Worm (Caenorhabditis elegans) whole organism, L4 larva: Measurements from ENCODE around the gene F26D2.16.

Source experiments
- F44E2.7 ChIP-seq: fragments of 200-800 bp; sonication (Bioruptor generic); IDR thresholded peaks from 2 replicates; pipeline ENCODE4 v2.1.2; 2022; ENCODE audit warnings: missing genetic modification characterization, missing compliant biosample characterization
- R02D3.7 ChIP-seq: fragments of 150-350 bp; sonication (generic microtip); optimal IDR thresholded peaks from 3 replicates; lab custom pipeline; 2014; ENCODE audit warnings: missing biosample characterization, missing genetic modification characterization
- T20F7.1 ChIP-seq: fragments of 200-800 bp; sonication (Bioruptor generic); optimal IDR thresholded peaks from 2 replicates; lab custom pipeline; 2018; ENCODE audit warnings: mild to moderate bottlenecking, missing genetic modification characterization, missing compliant biosample characterization
- aha-1 ChIP-seq: fragments of 150-350 bp; peaks from one replicate; lab custom pipeline; 2014; ENCODE audit warnings: missing biosample characterization, missing genetic modification characterization
- aly-2 ChIP-seq: sonication (generic microtip); optimal IDR thresholded peaks from 2 replicates; lab custom pipeline; 2018; ENCODE audit warnings: missing biosample characterization, missing genetic modification characterization
- ama-1 ChIP-seq: fragments of 150-350 bp; optimal IDR thresholded peaks from 2 replicates; lab custom pipeline; 2014; ENCODE audit warnings: inconsistent platforms, mixed read lengths
- ceh-20 ChIP-seq: fragments of 200-800 bp; sonication (Bioruptor generic); IDR thresholded peaks from 2 replicates; pipeline ENCODE4 v1.3.6; 2022; ENCODE audit warnings: missing genetic modification reagents, missing genetic modification characterization, missing compliant biosample characterization
- ceh-28 ChIP-seq: fragments of 150-350 bp; optimal IDR thresholded peaks from 2 replicates; lab custom pipeline; 2014; ENCODE audit warnings: missing biosample characterization, missing genetic modification reagents, missing genetic modification characterization
- ceh-82 ChIP-seq: sonication (generic microtip); optimal IDR thresholded peaks from 2 replicates; lab custom pipeline; 2017; ENCODE audit warnings: missing biosample characterization, missing genetic modification characterization
- ces-1 ChIP-seq: fragments of 150-350 bp; sonication (generic microtip); optimal IDR thresholded peaks from 4 replicates; lab custom pipeline; 2014; ENCODE audit warnings: missing biosample characterization, missing genetic modification reagents, missing genetic modification characterization
- cey-2 ChIP-seq: sonication (generic microtip); optimal IDR thresholded peaks from 3 replicates; lab custom pipeline; 2017; ENCODE audit warnings: missing genetic modification characterization, mild to moderate bottlenecking, missing compliant biosample characterization, antibody characterized with exemption, borderline replicate concordance; ENCODE audit not compliant: insufficient read depth
- ctbp-1 ChIP-seq: fragments of 200-800 bp; sonication (Bioruptor generic); IDR thresholded peaks from 2 replicates; pipeline ENCODE4 v1.3.6; 2022; ENCODE audit warnings: missing genetic modification reagents, missing genetic modification characterization, missing compliant biosample characterization
- daf-16 ChIP-seq, 3 experiments: sonication (generic microtip); optimal IDR thresholded peaks; 2 replicates each; lab custom pipeline; 2016 to 2017; ENCODE audit warnings: missing genetic modification characterization in 3 of 3, missing genetic modification reagents in 3 of 3, mild to moderate bottlenecking in 2 of 3, missing compliant biosample characterization in 2 of 3, missing biosample characterization in 1 of 3, moderate library complexity in 1 of 3
- daf-8 ChIP-seq: fragments of 200-800 bp; sonication (Bioruptor generic); IDR thresholded peaks from 2 replicates; pipeline ENCODE4 v1.3.6; 2022; ENCODE audit warnings: missing genetic modification characterization, missing compliant biosample characterization
- dmd-6 ChIP-seq: fragments of 200-800 bp; sonication (Bioruptor generic); IDR thresholded peaks from 2 replicates; pipeline ENCODE4 v1.3.6; 2022; ENCODE audit warnings: missing genetic modification reagents, missing genetic modification characterization, missing compliant biosample characterization
- duxl-1 ChIP-seq: sonication (generic microtip); optimal IDR thresholded peaks from 2 replicates; lab custom pipeline; 2016; ENCODE audit warnings: mild to moderate bottlenecking, missing genetic modification characterization, moderate library complexity, missing compliant biosample characterization; ENCODE audit not compliant: poor library complexity
- egl-43 ChIP-seq: fragments of 200-800 bp; sonication (Bioruptor generic); IDR thresholded peaks from 2 replicates; pipeline ENCODE4 v1.3.6; 2022; ENCODE audit warnings: missing genetic modification reagents, missing genetic modification characterization, missing compliant biosample characterization
- fos-1 ChIP-seq: fragments of 150-350 bp; optimal IDR thresholded peaks from 2 replicates; lab custom pipeline; 2014; ENCODE audit warnings: missing biosample characterization, missing genetic modification characterization
- hif-1 ChIP-seq, 2 experiments: sonication (generic microtip); optimal IDR thresholded peaks; 2 replicates each; lab custom pipeline; 2016 to 2017; ENCODE audit warnings: missing compliant biosample characterization in 2 of 2, missing genetic modification characterization in 2 of 2, missing genetic modification reagents in 2 of 2, missing genotype in 2 of 2, mild to moderate bottlenecking in 1 of 2
- hlh-11 ChIP-seq: fragments of 200-800 bp; sonication (Bioruptor generic); optimal IDR thresholded peaks from 2 replicates; lab custom pipeline; 2018; ENCODE audit warnings: mild to moderate bottlenecking, missing genetic modification characterization, missing compliant biosample characterization
- hlh-30 ChIP-seq: sonication (generic microtip); optimal IDR thresholded peaks from 2 replicates; lab custom pipeline; 2017; ENCODE audit warnings: antibody characterized with exemption, mild to moderate bottlenecking, missing genetic modification characterization, missing compliant biosample characterization; ENCODE audit not compliant: insufficient read depth
- lim-7 ChIP-seq: fragments of 200-800 bp; sonication (Bioruptor generic); IDR thresholded peaks from 2 replicates; pipeline ENCODE4 v1.3.6; 2022; ENCODE audit warnings: missing genetic modification characterization, missing compliant biosample characterization
- madf-5 ChIP-seq, 2 experiments: fragments of 200-800 bp; sonication (Bioruptor generic); IDR thresholded peaks; 2 replicates each; pipeline ENCODE4 v1.3.6; 2022; ENCODE audit warnings: missing compliant biosample characterization in 2 of 2, missing genetic modification characterization in 2 of 2
- mdl-1 ChIP-seq, 2 experiments: fragments of 150-350 bp in 1 of 2; sonication (generic microtip) in 1 of 2; optimal IDR thresholded peaks; 2 replicates each; lab custom pipeline; 2014 to 2017; ENCODE audit warnings: missing biosample characterization in 2 of 2, missing genetic modification characterization in 2 of 2
- mdt-29 ChIP-seq: fragments of 200-800 bp; sonication (Bioruptor generic); IDR thresholded peaks from 2 replicates; pipeline ENCODE4 v1.3.6; 2022; ENCODE audit warnings: missing genetic modification reagents, missing genetic modification characterization, missing compliant biosample characterization
- mxl-2 ChIP-seq: fragments of 200-800 bp; sonication (Bioruptor generic); conservative IDR thresholded peaks from 2 replicates; pipeline ENCODE4 v1.3.6; 2022; ENCODE audit warnings: missing genetic modification reagents, missing genetic modification characterization, missing compliant biosample characterization
- mxl-3 ChIP-seq: fragments of 200-800 bp; sonication (Bioruptor generic); optimal IDR thresholded peaks from 2 replicates; lab custom pipeline; 2018; ENCODE audit warnings: mild to moderate bottlenecking, missing genetic modification characterization, missing compliant biosample characterization
- nhr-11 ChIP-seq: fragments of 150-350 bp; optimal IDR thresholded peaks from 2 replicates; lab custom pipeline; 2014; ENCODE audit warnings: missing biosample characterization, missing genetic modification characterization
- nhr-48 ChIP-seq: sonication (generic microtip); optimal IDR thresholded peaks from 2 replicates; lab custom pipeline; 2016; ENCODE audit warnings: mild to moderate bottlenecking, missing genetic modification characterization, missing compliant biosample characterization
- nhr-6 ChIP-seq: fragments of 150-350 bp; optimal IDR thresholded peaks from 2 replicates; lab custom pipeline; 2014; ENCODE audit warnings: missing biosample characterization, missing genetic modification characterization
- nhr-76 ChIP-seq: fragments of 150-350 bp; optimal IDR thresholded peaks from 2 replicates; lab custom pipeline; 2014; ENCODE audit warnings: missing biosample characterization, missing genetic modification characterization
- pha-4 ChIP-seq, 2 experiments: fragments of 150-350 bp in 1 of 2; fragments of 200-800 bp in 1 of 2; sonication (Bioruptor generic) in 1 of 2; IDR thresholded peaks in 1 of 2; optimal IDR thresholded peaks in 1 of 2; 2 replicates each; pipeline versions ENCODE4 v1.3.6 to Lab custom; 2014 to 2022; ENCODE audit warnings: missing genetic modification characterization in 2 of 2, missing genetic modification reagents in 2 of 2, missing biosample characterization in 1 of 2, missing compliant biosample characterization in 1 of 2
- rbr-2 ChIP-seq: sonication (generic microtip); optimal IDR thresholded peaks from 2 replicates; lab custom pipeline; 2016; ENCODE audit warnings: missing genotype, missing genetic modification characterization, missing compliant biosample characterization
- sdz-12 ChIP-seq: fragments of 200-800 bp; sonication (Bioruptor generic); optimal IDR thresholded peaks from 2 replicates; lab custom pipeline; 2018; ENCODE audit warnings: mild to moderate bottlenecking, missing genetic modification characterization, missing compliant biosample characterization
- set-16 ChIP-seq: fragments of 200-800 bp; sonication (Bioruptor generic); IDR thresholded peaks from 2 replicates; pipeline ENCODE4 v1.3.6; 2022; ENCODE audit warnings: missing genetic modification reagents, missing genetic modification characterization, missing compliant biosample characterization
- snpc-1.2 ChIP-seq: fragments of 200-800 bp; sonication (Bioruptor generic); IDR thresholded peaks from 2 replicates; pipeline ENCODE4 v1.3.6; 2022; ENCODE audit warnings: missing genetic modification reagents, missing genetic modification characterization, missing compliant biosample characterization
- spr-1 ChIP-seq: sonication (generic microtip); optimal IDR thresholded peaks from 2 replicates; lab custom pipeline; 2016; ENCODE audit warnings: mild to moderate bottlenecking, missing genetic modification characterization, missing compliant biosample characterization
- unc-62 ChIP-seq, 3 experiments: fragments of 150-350 bp in 1 of 3; sonication (generic microtip); optimal IDR thresholded peaks in 2 of 3; peaks in 1 of 3; 1 replicate in 1 of 3; 2 replicates in 2 of 3; lab custom pipeline; 2014 to 2017; ENCODE audit warnings: missing biosample characterization in 3 of 3, missing genetic modification characterization in 3 of 3, missing genetic modification reagents in 3 of 3, missing genotype in 1 of 3
- vab-7 ChIP-seq: fragments of 200-800 bp; sonication (Bioruptor generic); IDR thresholded peaks from 2 replicates; pipeline ENCODE4 v1.3.6; 2022; ENCODE audit warnings: missing genetic modification reagents, missing genetic modification characterization, missing compliant biosample characterization
- zag-1 ChIP-seq: fragments of 150-350 bp; optimal IDR thresholded peaks from 2 replicates; lab custom pipeline; 2014; ENCODE audit warnings: missing biosample characterization, missing genetic modification characterization
- zfp-3 ChIP-seq: fragments of 200-800 bp; sonication (Bioruptor generic); conservative IDR thresholded peaks from 2 replicates; pipeline ENCODE4 v1.3.6; 2022; ENCODE audit warnings: missing genetic modification reagents, missing genetic modification characterization, missing compliant biosample characterization
- zip-11 ChIP-seq: fragments of 200-800 bp; sonication (Bioruptor generic); IDR thresholded peaks from 2 replicates; pipeline ENCODE4 v1.3.6; 2022; ENCODE audit warnings: missing genetic modification characterization, missing compliant biosample characterization

F26D2.16 gene

DNA sequence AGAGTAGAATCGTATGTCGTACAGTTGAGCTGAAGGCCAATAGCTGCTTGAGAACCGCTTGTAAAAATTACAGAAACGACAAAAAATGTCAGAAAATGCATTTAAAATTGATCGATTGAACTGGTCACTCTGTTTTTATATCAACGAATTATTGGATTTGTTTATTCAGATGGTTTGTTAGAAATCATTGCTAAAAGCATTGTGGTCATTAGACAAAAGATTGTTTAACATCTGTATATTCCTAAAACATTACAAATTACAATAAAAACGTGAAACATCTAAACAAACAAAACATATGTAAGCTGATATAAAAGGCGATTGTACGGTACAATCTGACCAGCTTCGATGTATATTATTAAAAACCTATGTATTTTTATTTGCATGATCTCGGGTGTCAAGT is 15.8 kb upstream of the F26D2.16 start, which contains the start of the genes F26D2.13 and F26D2.14:
TSS of gene F26D2.13 (minus strand) at position 101 of the 400 bp plus-strand sequence.
TSS of gene F26D2.14 (plus strand) at position 346 of the 400 bp plus-strand sequence.
- TF ChIP-seq aha-1 (peak; percentile 82), mdt-29 (GFP tag; lab: Robert Waterston, UW) (no peak)

- TF ChIP-seq ceh-20 (GFP tag; lab: Robert Waterston, UW) (no peak), mxl-2 (GFP tag; lab: Robert Waterston, UW) (no peak), cey-2 (no peak), mdl-1 (tag; optimal IDR thresholded peaks at IDR 0.05; lab: Kevin White, UChicago) (no peak), snpc-1.2 (GFP tag; lab: Robert Waterston, UW) (no peak), mxl-3 (GFP tag; lab: Kevin White, UChicago) (no peak), nhr-48 (tag; lab: Kevin White, UChicago) (no peak), F44E2.7 (GFP tag; lab: Robert Waterston, UW) (no peak), zag-1 (tag; lab: Kevin White, UChicago) (no peak), R02D3.7 (tag; lab: Kevin White, UChicago) (no peak), daf-8 (GFP tag; lab: Robert Waterston, UW) (no peak), vab-7 (GFP tag; lab: Robert Waterston, UW) (no peak), ceh-28 (tag; lab: Kevin White, UChicago) (no peak), daf-16 (GFP tag; optimal IDR thresholded peaks at IDR 0.05; lab: Kevin White, UChicago) (no peak), daf-16 (tag; optimal IDR thresholded peaks at IDR 0.05; lab: Kevin White, UChicago) (no peak), set-16 (GFP tag; lab: Robert Waterston, UW) (no peak), rbr-2 (tag; lab: Kevin White, UChicago) (no peak), spr-1 (tag; lab: Kevin White, UChicago) (no peak), nhr-6 (no peak), hlh-30 (no peak)
Observed at ce11 chrV:16433471-16433870, 13.8 kb upstream of the F26D2.16 start, which contains the start of gene clec-234. Gene clec-234, minus strand, starts transcription at chrV:16433571.

DNA sequence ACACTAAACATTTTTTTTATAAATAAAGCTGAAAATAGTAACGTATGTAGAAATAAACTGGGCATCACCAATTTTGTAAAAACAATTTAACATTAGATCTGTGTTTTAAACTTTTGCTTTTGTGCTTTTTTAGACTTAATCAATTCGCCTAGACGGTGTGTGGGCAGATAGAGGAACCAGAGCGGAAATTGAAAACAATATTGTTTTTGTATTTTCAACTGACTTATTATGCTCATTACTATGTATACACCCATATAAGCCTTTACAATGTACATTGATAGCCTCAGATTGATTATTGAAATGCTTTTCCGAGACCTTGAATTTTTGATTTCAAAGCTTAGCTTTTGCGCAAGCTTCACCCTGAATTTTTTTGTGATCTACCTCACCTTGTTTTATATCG is 10.3 kb upstream of the F26D2.16 start, which contains the start of gene str-73:
TSS of gene str-73 (plus strand) at position 301 of the 400 bp plus-strand sequence.
- TF ChIP-seq ctbp-1 (GFP tag; lab: Robert Waterston, UW) (no peak), egl-43 (GFP tag; lab: Robert Waterston, UW) (no peak), nhr-11 (tag; lab: Kevin White, UChicago) (no peak), duxl-1 (no peak), ces-1 (GFP tag; lab: Kevin White, UChicago) (no peak), unc-62 (GFP tag; optimal IDR thresholded peaks at IDR 0.05 in 1 of 2; lab: Kevin White, UChicago) (no peak), unc-62 (tag; optimal IDR thresholded peaks at IDR 0.05; lab: Kevin White, UChicago) (no peak), madf-5 (GFP tag; IDR thresholded peaks at IDR 0.05; lab: Robert Waterston, UW) (no peak), T20F7.1 (GFP tag; lab: Kevin White, UChicago) (no peak), nhr-76 (no peak)

DNA sequence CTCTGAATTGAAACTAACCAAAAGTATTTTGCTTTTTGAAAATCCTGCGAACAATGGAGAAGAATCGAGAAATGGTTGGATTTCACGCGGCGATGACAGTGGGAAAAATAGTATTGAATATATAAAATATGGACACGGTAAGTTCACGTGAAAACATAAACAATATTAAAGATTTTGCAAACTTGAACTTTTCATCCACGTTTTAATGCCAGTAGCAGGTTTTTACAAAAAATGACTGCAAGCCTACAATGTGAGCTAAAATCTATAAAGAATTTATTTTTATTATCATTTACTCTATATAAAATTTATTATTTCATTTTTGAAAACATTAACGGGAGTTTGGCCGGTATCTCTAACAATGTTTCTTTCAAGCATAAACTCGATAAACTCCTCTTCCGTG is 9.8 kb upstream of the F26D2.16 start, which contains the start of gene F26D2.10:
TSS of gene F26D2.10 (minus strand) at position 101 of the 400 bp plus-strand sequence.
- no peak for TF ChIP-seq sdz-12 (GFP tag; lab: Kevin White, UChicago)
- no peak for TF ChIP-seq ama-1 (lab: Kevin White, UChicago)
- TF ChIP-seq fos-1 (tag; lab: Kevin White, UChicago): no peak
- no peak for TF ChIP-seq F44E2.7 (GFP tag; lab: Robert Waterston, UW)
- no peak for TF ChIP-seq nhr-6
- no peak for TF ChIP-seq unc-62 (GFP tag; optimal IDR thresholded peaks at IDR 0.05 in 1 of 2; lab: Kevin White, UChicago)
- no peak for TF ChIP-seq unc-62 (tag; optimal IDR thresholded peaks at IDR 0.05; lab: Kevin White, UChicago)
- TF ChIP-seq lim-7 (GFP tag; lab: Robert Waterston, UW): no peak
- TF ChIP-seq zip-11 (GFP tag; lab: Robert Waterston, UW): no peak
- no peak for TF ChIP-seq pha-4 (GFP tag; IDR thresholded peaks at IDR 0.05; lab: Robert Waterston, UW)
- TF ChIP-seq pha-4 (tag; optimal IDR thresholded peaks at IDR 0.05; lab: Kevin White, UChicago): no peak
- no peak for TF ChIP-seq snpc-1.2 (GFP tag; lab: Robert Waterston, UW)
- TF ChIP-seq hif-1 (tag; optimal IDR thresholded peaks at IDR 0.05; lab: Kevin White, UChicago): no peak
- TF ChIP-seq dmd-6 (GFP tag; lab: Robert Waterston, UW): no peak
- no peak for TF ChIP-seq hlh-11
- no peak for TF ChIP-seq aly-2
- no peak for TF ChIP-seq zfp-3 (GFP tag; lab: Robert Waterston, UW)
- no peak for TF ChIP-seq ceh-82 (tag; lab: Kevin White, UChicago)
